Fruit fly (Drosophila melanogaster): Measurements from ENCODE around the gene CG42346.

- TF ChIP-seq Dll (optimal IDR thresholded peaks at IDR 0.05) (no peak), psq (optimal IDR thresholded peaks at IDR 0.05) (no peak), CG8478 (optimal IDR thresholded peaks at IDR 0.05) (no peak), EcR (GFP tag; optimal IDR thresholded peaks at IDR 0.05) (no peak), pan (optimal IDR thresholded peaks at IDR 0.05) (no peak)
These were observed 7.5 kb upstream of the CG42346 start for dm6 chrX:22824669-22825068.
